Fruit fly (Drosophila melanogaster): ENCODE results near the gene CG2116.
A peak's percentile ranks its signal among the peaks of the same experiment; 100 is the strongest.

- TF ChIP-seq kay (GFP tag; ENCODE audit: borderline replicate concordance) (no peak), CG12768 (GFP tag; optimal IDR thresholded peaks at IDR 0.05) (peak; percentile 62), Crg-1 (GFP tag; optimal IDR thresholded peaks at IDR 0.05) (no peak), pad (GFP tag; optimal IDR thresholded peaks at IDR 0.05) (peak; percentile 20), cic (GFP tag; optimal IDR thresholded peaks at IDR 0.05) (no peak), toe (GFP tag; optimal IDR thresholded peaks at IDR 0.05) (peak; percentile 45)
Measured at dm6 chrX:8114476-8115342, 14.9 kb upstream of the CG2116 start.

All from whole organism, adult.